Fruit fly (Drosophila melanogaster): ENCODE measurements around the gene Ir94e.

dm6 chr3R:23438184-23438787 lies 33.0 kb downstream of the Ir94e start:
- TF ChIP-seq cnc (optimal IDR thresholded peaks at IDR 0.05) (no peak), toe (GFP tag; optimal IDR thresholded peaks at IDR 0.05) (no peak), Mnt (GFP tag; optimal IDR thresholded peaks at IDR 0.05) (no peak), CG1620 (GFP tag; optimal IDR thresholded peaks at IDR 0.05) (no peak), bab1 (GFP tag; optimal IDR thresholded peaks at IDR 0.05) (no peak)
